Worm (Caenorhabditis elegans): ENCODE data around the gene C07A12.18.

C07A12.18 gene

DNA sequence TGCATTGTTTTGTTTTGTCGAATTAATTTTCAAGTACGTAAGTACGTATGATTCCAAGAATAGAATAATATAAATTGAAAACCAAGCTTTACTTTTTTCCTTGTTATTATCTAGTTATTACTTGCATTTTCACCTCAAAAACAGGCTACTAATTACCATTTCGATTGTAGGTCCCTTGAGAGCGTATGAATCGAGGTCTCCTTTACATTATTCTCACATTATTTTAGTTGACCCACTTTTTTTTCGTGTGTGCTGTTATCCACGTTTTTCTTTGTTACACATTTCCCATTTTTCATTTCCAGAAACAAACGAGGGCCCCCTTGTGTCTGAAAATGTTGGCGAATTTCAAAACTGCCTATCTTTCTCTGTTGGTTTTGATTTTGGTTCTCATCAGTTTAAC, 12.2 kb upstream of the C07A12.18 start, which contains the start of gene C05E11.6 (continued):
- TF ChIP-seq ztf-22 (GFP tag; optimal IDR thresholded peaks at IDR 0.05) (no peak), T07F8.4 (tag; optimal IDR thresholded peaks at IDR 0.05) (no peak)

DNA sequence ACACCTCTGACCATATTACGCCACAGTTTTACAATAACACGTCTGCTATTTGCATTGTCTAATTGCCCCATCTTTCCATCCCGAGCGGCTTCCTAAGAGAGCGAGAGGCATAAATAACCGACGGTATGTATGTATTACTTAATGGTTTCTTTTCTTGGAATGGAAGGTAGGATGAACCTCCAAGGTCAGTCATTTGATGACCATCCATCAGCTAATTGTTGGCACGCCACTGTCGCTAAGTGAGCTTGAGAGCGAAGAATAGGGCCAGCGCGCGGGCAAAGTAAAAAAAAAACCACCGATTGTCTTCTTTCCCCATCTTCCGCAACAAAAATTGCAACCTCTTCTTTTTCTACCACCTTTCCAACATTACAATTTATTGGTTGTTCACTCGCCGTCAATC, 6.3 kb upstream of the C07A12.18 start:
- TF ChIP-seq nhr-80 (tag; optimal IDR thresholded peaks at IDR 0.05) (no peak), sea-2 (GFP tag; IDR thresholded peaks at IDR 0.05) (no peak), hlh-26 (GFP tag; conservative IDR thresholded peaks at IDR 0.05) (no peak), bed-1 (GFP tag; IDR thresholded peaks at IDR 0.05) (no peak), F52B5.7 (tag; optimal IDR thresholded peaks at IDR 0.05) (no peak)

DNA sequence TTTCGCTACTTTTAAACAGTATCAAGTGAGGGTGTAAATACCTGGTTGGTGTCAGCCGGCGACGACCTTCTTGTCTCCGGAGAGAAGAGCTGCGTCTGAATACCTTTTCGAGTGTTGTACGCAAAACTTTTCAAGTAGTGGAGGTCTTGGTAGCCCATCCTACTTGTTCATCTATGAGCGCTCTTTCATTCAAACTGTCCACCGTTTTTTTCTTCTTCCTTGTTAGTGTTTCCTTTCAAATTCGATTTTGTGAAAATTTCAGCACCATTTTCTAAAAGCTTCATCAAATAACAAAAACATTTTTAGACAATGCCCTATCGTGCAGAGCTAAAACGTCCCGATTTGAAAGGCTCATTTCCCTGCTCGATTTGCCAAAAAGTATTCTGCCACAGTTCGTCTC, 4.7 kb upstream of the C07A12.18 start, which contains the start of gene ham-2:
Gene ham-2, plus strand, starts transcription at position 301 of the 400 bp plus-strand sequence.
- TF ChIP-seq lsl-1 (GFP tag; optimal IDR thresholded peaks at IDR 0.05) (no peak), Y95B8A.8 (GFP tag; IDR thresholded peaks at IDR 0.05) (no peak), unc-62 (GFP tag; optimal IDR thresholded peaks at IDR 0.05) (no peak), madf-6 (GFP tag; IDR thresholded peaks at IDR 0.05) (no peak), K11D2.4 (GFP tag; IDR thresholded peaks at IDR 0.05) (no peak), lag-1 (GFP tag; IDR thresholded peaks at IDR 0.05) (no peak), let-607 (tag; optimal IDR thresholded peaks at IDR 0.05) (no peak), hmg-20 (GFP tag; IDR thresholded peaks at IDR 0.05) (no peak), snpc-1.3 (tag; optimal IDR thresholded peaks at IDR 0.05; ENCODE audit: insufficient read depth) (no peak), rcor-1 (GFP tag; IDR thresholded peaks at IDR 0.05) (no peak), nhr-90 (tag; optimal IDR thresholded peaks at IDR 0.05) (no peak), cebp-1 (GFP tag; IDR thresholded peaks at IDR 0.05) (no peak), cebp-1 (tag; optimal IDR thresholded peaks at IDR 0.05) (no peak), sea-2 (GFP tag; IDR thresholded peaks at IDR 0.05) (no peak), D2030.7 (GFP tag; IDR thresholded peaks at IDR 0.05) (no peak), B0336.3 (GFP tag; IDR thresholded peaks at IDR 0.05) (no peak), madf-8 (GFP tag; conservative IDR thresholded peaks at IDR 0.05) (no peak), Y56A3A.18 (GFP tag; IDR thresholded peaks at IDR 0.05) (no peak), egrh-3 (GFP tag; IDR thresholded peaks at IDR 0.05) (no peak)

DNA sequence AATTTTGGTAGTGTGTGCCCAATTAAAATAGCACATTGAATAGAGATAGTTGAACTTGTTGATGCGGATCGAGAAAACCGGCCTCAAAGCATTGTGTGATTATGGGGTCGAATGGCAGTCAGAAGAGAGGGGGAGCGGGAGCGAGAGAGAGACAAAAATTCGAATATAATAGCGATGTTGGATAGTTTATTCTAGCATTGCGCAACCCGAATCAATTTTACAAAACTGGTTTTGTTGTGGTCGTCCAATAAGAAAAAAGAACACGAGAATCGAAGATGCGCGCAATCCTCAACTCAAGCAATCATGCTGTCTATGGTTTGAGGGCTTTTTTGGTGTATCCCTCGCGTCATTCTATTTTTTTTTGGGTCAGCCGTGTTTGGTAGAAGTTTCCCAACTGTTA, 3.8 kb upstream of the C07A12.18 start:
- TF ChIP-seq lir-1 (GFP tag; conservative IDR thresholded peaks at IDR 0.05) (no peak), cebp-1 (GFP tag; IDR thresholded peaks at IDR 0.05) (no peak), cebp-1 (tag; optimal IDR thresholded peaks at IDR 0.05) (peak; percentile 39)

DNA sequence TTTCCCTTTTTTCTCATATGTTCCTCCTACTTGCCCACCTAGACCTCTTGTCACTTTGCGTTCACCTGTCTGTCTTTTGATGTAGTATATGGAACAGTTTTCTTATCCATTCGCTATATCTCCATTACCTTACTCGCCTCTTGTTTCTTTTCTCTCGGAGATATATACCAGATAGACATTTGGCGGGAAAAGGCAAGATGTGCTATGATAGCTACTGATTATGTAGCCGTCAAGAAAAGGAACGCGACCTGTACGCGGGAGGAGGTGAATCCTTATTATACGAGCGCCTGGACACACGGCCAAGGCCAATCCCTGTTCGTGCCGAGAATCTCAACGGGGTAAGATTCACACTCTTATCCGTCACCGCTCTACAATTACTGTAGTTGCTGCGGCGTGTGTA, 3.3 kb upstream of the C07A12.18 start:
- no peak for TF ChIP-seq snpc-4 (GFP tag; optimal IDR thresholded peaks at IDR 0.05)
- TF ChIP-seq snpc-4 (tag; optimal IDR thresholded peaks at IDR 0.05): no peak
- TF ChIP-seq sptf-2 (GFP tag; optimal IDR thresholded peaks at IDR 0.05): no peak
- TF ChIP-seq fkh-3 (tag; optimal IDR thresholded peaks at IDR 0.05): no peak
- TF ChIP-seq C06A6.2 (GFP tag; conservative IDR thresholded peaks at IDR 0.05): no peak
- no peak for TF ChIP-seq F10E7.11 (tag; optimal IDR thresholded peaks at IDR 0.05)
- TF ChIP-seq snpc-3.4 (tag; optimal IDR thresholded peaks at IDR 0.05): no peak
- no peak for TF ChIP-seq unc-130 (GFP tag; optimal IDR thresholded peaks at IDR 0.05)
- no peak for TF ChIP-seq F22D6.2 (tag; optimal IDR thresholded peaks at IDR 0.05)
- no peak for TF ChIP-seq sdz-38 (tag; optimal IDR thresholded peaks at IDR 0.05)
- no peak for TF ChIP-seq athp-1 (tag; optimal IDR thresholded peaks at IDR 0.05)
- no peak for TF ChIP-seq C17E4.6 (GFP tag; IDR thresholded peaks at IDR 0.05)
- TF ChIP-seq madf-8 (GFP tag; conservative IDR thresholded peaks at IDR 0.05): no peak
